Fruit fly (Drosophila melanogaster): ENCODE measurements around the gene CG32712.

Gene CG32712

DNA sequence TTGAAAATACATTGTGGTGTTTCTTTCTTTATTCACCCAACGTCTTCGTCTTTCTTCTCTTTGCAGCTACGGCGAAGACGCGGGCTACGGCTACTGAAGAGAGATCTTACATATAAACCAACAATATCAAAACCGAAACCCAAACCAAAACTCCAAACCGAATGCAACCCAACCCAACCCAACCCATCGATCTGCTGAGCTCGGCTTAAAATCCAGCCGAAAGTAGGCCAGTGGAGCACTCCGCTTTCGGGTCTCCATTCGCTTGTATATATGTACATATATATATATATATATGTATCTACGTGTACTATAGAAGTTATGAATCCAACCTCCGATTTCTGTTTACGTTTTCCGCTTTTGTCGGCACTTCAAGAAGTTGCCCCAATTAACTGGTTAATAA lies 42.0 kb upstream of the CG32712 start:
- TF ChIP-seq Myc (optimal IDR thresholded peaks at IDR 0.05) (no peak), CrebA (GFP tag; optimal IDR thresholded peaks at IDR 0.05; ENCODE audit: borderline replicate concordance) (no peak), usp (GFP tag; optimal IDR thresholded peaks at IDR 0.05) (no peak)

DNA sequence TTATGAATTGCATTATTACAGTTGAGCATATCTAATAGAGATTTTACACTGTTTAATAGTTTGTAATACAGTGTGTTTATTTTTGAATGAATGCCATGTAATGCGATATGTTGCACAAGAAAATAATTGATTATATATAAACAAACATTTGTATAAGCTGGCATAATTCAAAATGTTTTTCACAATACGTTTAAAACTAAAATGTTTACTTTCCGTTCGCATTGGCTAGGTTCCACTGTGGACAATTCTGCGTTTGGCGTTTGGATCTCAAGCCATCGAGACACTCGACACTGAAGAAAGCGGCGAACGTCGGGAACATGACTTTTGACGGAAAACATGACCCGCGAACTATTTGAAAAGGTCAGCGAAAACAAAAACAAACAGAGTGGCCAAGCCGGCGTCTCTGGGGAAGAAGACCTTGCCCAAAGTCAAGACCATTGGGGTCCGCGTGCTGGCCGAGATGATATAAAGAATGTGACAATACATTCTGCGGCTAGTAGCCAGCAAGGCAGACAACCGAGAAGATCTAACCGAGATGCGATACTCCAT lies 39.8 kb upstream of the CG32712 start, which contains the start of gene Cp7Fb:
Gene Cp7Fb (plus strand): TSS at position 499 of the 549 bp plus-strand sequence.
- TF ChIP-seq psq (GFP tag; optimal IDR thresholded peaks at IDR 0.05) = no peak
- no peak for TF ChIP-seq ey (GFP tag; optimal IDR thresholded peaks at IDR 0.05)

- TF ChIP-seq psq (GFP tag; optimal IDR thresholded peaks at IDR 0.05) (no peak), jim (GFP tag; optimal IDR thresholded peaks at IDR 0.05) (no peak)
These were observed 37.0 kb upstream of the CG32712 start, which contains the start of gene Cp7Fa for dm6 chrX:8470588-8470987. Gene Cp7Fa, plus strand, starts transcription at chrX:8470888.

- no peak for TF ChIP-seq ey (GFP tag; optimal IDR thresholded peaks at IDR 0.05)
- no peak for TF ChIP-seq Dif (GFP tag; optimal IDR thresholded peaks at IDR 0.05; ENCODE audit: partially characterized antibody)
- no peak for TF ChIP-seq h (GFP tag; optimal IDR thresholded peaks at IDR 0.05)
- no peak for TF ChIP-seq Rel (GFP tag; optimal IDR thresholded peaks at IDR 0.05)
- peak; percentile 84 for TF ChIP-seq Rel (tag; optimal IDR thresholded peaks at IDR 0.05)
These were observed 36.0 kb upstream of the CG32712 start for dm6 chrX:8469606-8470005.

dm6 chrX:8468962-8469459 lies 35.4 kb upstream of the CG32712 start, which contains the start of gene CG12116:
Gene CG12116, minus strand, starts transcription at chrX:8469012.
- TF ChIP-seq Mio (GFP tag; optimal IDR thresholded peaks at IDR 0.05) = no peak
- no peak for TF ChIP-seq Rel (GFP tag; optimal IDR thresholded peaks at IDR 0.05)
- TF ChIP-seq Rel (tag; optimal IDR thresholded peaks at IDR 0.05) = peak; percentile 80
- TF ChIP-seq br (GFP tag; optimal IDR thresholded peaks at IDR 0.05) = peak; percentile 53
- peak; percentile 64 for TF ChIP-seq h (GFP tag; optimal IDR thresholded peaks at IDR 0.05)
- no peak for TF ChIP-seq CG32264 (GFP tag; optimal IDR thresholded peaks at IDR 0.05)
- TF ChIP-seq HLH106 (tag; optimal IDR thresholded peaks at IDR 0.05) = peak; percentile 35
- no peak for TF ChIP-seq Dfd (GFP tag; optimal IDR thresholded peaks at IDR 0.05)
- TF ChIP-seq Jra (GFP tag; optimal IDR thresholded peaks at IDR 0.05) = no peak
- TF ChIP-seq dl (GFP tag; optimal IDR thresholded peaks at IDR 0.05; ENCODE audit: insufficient read depth in 1 of 2, partially characterized antibody in 2 of 2) = no peak
- no peak for TF ChIP-seq Hr83 (GFP tag; optimal IDR thresholded peaks at IDR 0.05; ENCODE audit: poor library complexity, severe bottlenecking)
- TF ChIP-seq dmrt93B (GFP tag; optimal IDR thresholded peaks at IDR 0.05) = no peak
- no peak for TF ChIP-seq lola (GFP tag; optimal IDR thresholded peaks at IDR 0.05)
- TF ChIP-seq OdsH (GFP tag; optimal IDR thresholded peaks at IDR 0.05) = peak; percentile 62
- no peak for TF ChIP-seq woc (GFP tag; optimal IDR thresholded peaks at IDR 0.05)
- no peak for TF ChIP-seq Sp1 (GFP tag; optimal IDR thresholded peaks at IDR 0.05)
- TF ChIP-seq pan (optimal IDR thresholded peaks at IDR 0.05) = no peak
- no peak for TF ChIP-seq Vsx2 (GFP tag; optimal IDR thresholded peaks at IDR 0.05; ENCODE audit: partially characterized antibody)
- TF ChIP-seq usp (GFP tag; optimal IDR thresholded peaks at IDR 0.05) = no peak
- TF ChIP-seq ey (GFP tag; optimal IDR thresholded peaks at IDR 0.05) = peak; percentile 71
- TF ChIP-seq GATAd (GFP tag; optimal IDR thresholded peaks at IDR 0.05) = no peak
- no peak for TF ChIP-seq CG9705 (GFP tag; optimal IDR thresholded peaks at IDR 0.05)
- no peak for TF ChIP-seq sage (GFP tag; optimal IDR thresholded peaks at IDR 0.05)
- no peak for TF ChIP-seq Hr78 (GFP tag; optimal IDR thresholded peaks at IDR 0.05)
- peak; percentile 9 for TF ChIP-seq psq (GFP tag; optimal IDR thresholded peaks at IDR 0.05)
- TF ChIP-seq rgr (GFP tag; optimal IDR thresholded peaks at IDR 0.05) = peak; percentile 66
- no peak for TF ChIP-seq CrebA (GFP tag; optimal IDR thresholded peaks at IDR 0.05; ENCODE audit: borderline replicate concordance)
- TF ChIP-seq foxo (GFP tag; optimal IDR thresholded peaks at IDR 0.05) = peak in 1 of 2 experiments; percentile 61
- no peak for TF ChIP-seq jim (GFP tag; optimal IDR thresholded peaks at IDR 0.05)
- no peak for TF ChIP-seq tai (GFP tag; optimal IDR thresholded peaks at IDR 0.05)
- TF ChIP-seq Dif (GFP tag; optimal IDR thresholded peaks at IDR 0.05; ENCODE audit: partially characterized antibody) = no peak
- no peak for TF ChIP-seq Abd-B (GFP tag; optimal IDR thresholded peaks at IDR 0.05)
- TF ChIP-seq fru (GFP tag; optimal IDR thresholded peaks at IDR 0.05) = peak; percentile 65
- no peak for TF ChIP-seq N (GFP tag; optimal IDR thresholded peaks at IDR 0.05)
- TF ChIP-seq dsf (GFP tag; optimal IDR thresholded peaks at IDR 0.05; ENCODE audit: borderline replicate concordance) = no peak
- TF ChIP-seq Myc (optimal IDR thresholded peaks at IDR 0.05) = no peak
- TF ChIP-seq sv (GFP tag; optimal IDR thresholded peaks at IDR 0.05) = no peak
- peak; percentile 42 for TF ChIP-seq Hnf4 (GFP tag; optimal IDR thresholded peaks at IDR 0.05)
- TF ChIP-seq brk (GFP tag; optimal IDR thresholded peaks at IDR 0.05) = no peak

Data from whole organism, wandering third instar larva.